Fruit fly (Drosophila melanogaster) whole organism, wandering third instar larva: Measurements from ENCODE around the gene CG10839.

Source experiments
- Hr83 ChIP-seq: fragments of 200-300 bp; sonication (Bioruptor generic); optimal IDR thresholded peaks from 2 replicates; lab custom pipeline; 2016; ENCODE audit warnings: missing biosample characterization, mild to moderate bottlenecking, missing genetic modification characterization, moderate library complexity; ENCODE audit not compliant: poor library complexity, severe bottlenecking
- br ChIP-seq: fragments of 200-800 bp; sonication (Bioruptor generic); optimal IDR thresholded peaks from 2 replicates; lab custom pipeline; 2016; ENCODE audit warnings: missing biosample characterization, missing genetic modification characterization
- h ChIP-seq: fragments of 200-800 bp; sonication (Bioruptor generic); optimal IDR thresholded peaks from 3 replicates; lab custom pipeline; 2016; ENCODE audit warnings: missing biosample characterization, mild to moderate bottlenecking, missing genetic modification characterization
- lola ChIP-seq: fragments of >200 bp; optimal IDR thresholded peaks from 2 replicates; lab custom pipeline; 2017; ENCODE audit warnings: missing biosample characterization, missing genetic modification characterization
- sage ChIP-seq: fragments of 200-800 bp; sonication (Bioruptor generic); optimal IDR thresholded peaks from 2 replicates; lab custom pipeline; 2016; ENCODE audit warnings: missing biosample characterization, mild to moderate bottlenecking, missing genetic modification characterization

DNA sequence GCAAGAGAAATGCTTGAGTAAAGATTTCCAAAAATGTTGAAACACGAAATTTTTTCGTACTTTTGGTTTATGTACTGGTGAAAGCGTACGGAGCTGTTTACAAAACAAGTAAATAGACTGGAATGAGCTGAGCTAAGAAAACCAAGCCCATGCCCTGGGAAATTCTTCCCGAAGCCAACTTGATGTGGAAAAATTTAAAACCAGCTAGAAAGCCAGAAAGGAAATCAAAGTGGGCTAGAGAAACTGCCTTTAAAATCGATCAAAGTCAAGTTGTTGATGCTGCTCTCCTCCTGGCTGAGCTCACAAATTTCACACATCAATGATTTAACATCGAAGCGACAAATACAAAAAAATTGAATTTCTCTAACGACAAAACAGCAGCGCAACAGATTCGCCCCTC is 26.9 kb downstream of the CG10839 start, which contains the start of gene CG31820:
- TF ChIP-seq lola, result no peak
- no peak for TF ChIP-seq h (GFP tag; lab: Kevin White, UChicago)
- no peak for TF ChIP-seq br (GFP tag; lab: Kevin White, UChicago)
- no peak for TF ChIP-seq sage (GFP tag; lab: Kevin White, UChicago)
- no peak for TF ChIP-seq Hr83 (GFP tag; lab: Kevin White, UChicago)
